Worm (Caenorhabditis elegans): ENCODE data around the gene C50H2.7.

Gene C50H2.7

ce11 chrV:9901119-9901518 lies 21.5 kb upstream of the C50H2.7 start:
- no peak for TF ChIP-seq pha-4 (tag; optimal IDR thresholded peaks at IDR 0.05)

ce11 chrV:9906115-9906514 lies 16.5 kb upstream of the C50H2.7 start, which contains the start of gene fipr-11:
Gene fipr-11 (minus strand): TSS chrV:9906215.
- TF ChIP-seq blmp-1 (tag; optimal IDR thresholded peaks at IDR 0.05) (no peak), bed-3 (GFP tag; optimal IDR thresholded peaks at IDR 0.05) (no peak), mls-2 (tag; optimal IDR thresholded peaks at IDR 0.05) (no peak), drap-1 (GFP tag; optimal IDR thresholded peaks at IDR 0.05) (no peak), nhr-28 (tag; optimal IDR thresholded peaks at IDR 0.05) (no peak)

- TF ChIP-seq ceh-83 (GFP tag; optimal IDR thresholded peaks at IDR 0.05) = no peak
- no peak for TF ChIP-seq snpc-4 (tag; optimal IDR thresholded peaks at IDR 0.05)
- TF ChIP-seq bed-3 (GFP tag; optimal IDR thresholded peaks at IDR 0.05) = no peak
- TF ChIP-seq ztf-11 (tag; optimal IDR thresholded peaks at IDR 0.05) = no peak
- no peak for TF ChIP-seq ces-1 (GFP tag; optimal IDR thresholded peaks at IDR 0.05)
- no peak for TF ChIP-seq lsy-2 (tag; optimal IDR thresholded peaks at IDR 0.05)
- no peak for TF ChIP-seq cnd-1 (tag; optimal IDR thresholded peaks at IDR 0.05)
- TF ChIP-seq M03D4.4 (tag; optimal IDR thresholded peaks at IDR 0.05) = no peak
- no peak for TF ChIP-seq ceh-43 (GFP tag; optimal IDR thresholded peaks at IDR 0.05)
- TF ChIP-seq nhr-237 (tag; optimal IDR thresholded peaks at IDR 0.05) = no peak
- TF ChIP-seq nhr-28 (tag; optimal IDR thresholded peaks at IDR 0.05) = no peak
- TF ChIP-seq nhr-12 (tag; optimal IDR thresholded peaks at IDR 0.05) = no peak
- TF ChIP-seq lin-32 (GFP tag; optimal IDR thresholded peaks at IDR 0.05) = no peak
- no peak for TF ChIP-seq ham-2 (GFP tag; optimal IDR thresholded peaks at IDR 0.05)
- TF ChIP-seq unc-120 (tag; optimal IDR thresholded peaks at IDR 0.05; ENCODE audit: poor library complexity, severe bottlenecking) = no peak
Measured at ce11 chrV:9907205-9907604, 15.4 kb upstream of the C50H2.7 start.

ce11 chrV:9909624-9910023 lies 13.0 kb upstream of the C50H2.7 start:
- TF ChIP-seq ces-1 (GFP tag; optimal IDR thresholded peaks at IDR 0.05) (no peak), cnd-1 (tag; optimal IDR thresholded peaks at IDR 0.05) (no peak), nhr-76 (tag; optimal IDR thresholded peaks at IDR 0.05) (no peak), ztf-11 (tag; optimal IDR thresholded peaks at IDR 0.05) (no peak), ceh-43 (GFP tag; optimal IDR thresholded peaks at IDR 0.05) (no peak), nhr-28 (tag; optimal IDR thresholded peaks at IDR 0.05) (no peak)

- TF ChIP-seq ces-1 (GFP tag; optimal IDR thresholded peaks at IDR 0.05) = peak; percentile 85
- TF ChIP-seq zip-8 (tag; optimal IDR thresholded peaks at IDR 0.05) = no peak
Measured at ce11 chrV:9911165-9911564, 11.4 kb upstream of the C50H2.7 start.

ce11 chrV:9913863-9914262 lies 8.7 kb upstream of the C50H2.7 start, which contains the start of gene fipr-10:
Gene fipr-10 (plus strand): TSS chrV:9914163.
- TF ChIP-seq hlh-1 (tag; optimal IDR thresholded peaks at IDR 0.05) = no peak
- TF ChIP-seq nhr-237 (tag; optimal IDR thresholded peaks at IDR 0.05) = no peak
- no peak for TF ChIP-seq unc-62 (GFP tag; optimal IDR thresholded peaks at IDR 0.05)
- TF ChIP-seq elt-3 (tag; optimal IDR thresholded peaks at IDR 0.05) = no peak
- TF ChIP-seq tbx-8 (GFP tag; optimal IDR thresholded peaks at IDR 0.05) = no peak
- TF ChIP-seq unc-120 (tag; optimal IDR thresholded peaks at IDR 0.05; ENCODE audit: poor library complexity, severe bottlenecking) = no peak
- TF ChIP-seq nhr-76 (tag; optimal IDR thresholded peaks at IDR 0.05) = no peak
- TF ChIP-seq ceh-83 (GFP tag; optimal IDR thresholded peaks at IDR 0.05) = no peak
- TF ChIP-seq M03D4.4 (tag; optimal IDR thresholded peaks at IDR 0.05) = no peak
- no peak for TF ChIP-seq cnd-1 (tag; optimal IDR thresholded peaks at IDR 0.05)
- no peak for TF ChIP-seq elt-1 (tag; optimal IDR thresholded peaks at IDR 0.05; ENCODE audit: borderline replicate concordance, insufficient read depth)
- TF ChIP-seq ceh-39 (tag; optimal IDR thresholded peaks at IDR 0.05) = no peak
- no peak for TF ChIP-seq lsy-2 (tag; optimal IDR thresholded peaks at IDR 0.05)
- no peak for TF ChIP-seq pha-4 (tag; optimal IDR thresholded peaks at IDR 0.05)

ce11 chrV:9915021-9915420 lies 7.6 kb upstream of the C50H2.7 start, which contains the start of gene mec-9:
Gene mec-9 (minus strand): TSS chrV:9915121.
- TF ChIP-seq lin-32 (GFP tag; optimal IDR thresholded peaks at IDR 0.05) = no peak
- no peak for TF ChIP-seq unc-39 (tag; optimal IDR thresholded peaks at IDR 0.05)
- no peak for TF ChIP-seq sem-2 (GFP tag; optimal IDR thresholded peaks at IDR 0.05)
- no peak for TF ChIP-seq ceh-39 (tag; optimal IDR thresholded peaks at IDR 0.05)
- TF ChIP-seq elt-3 (tag; optimal IDR thresholded peaks at IDR 0.05) = no peak
- no peak for TF ChIP-seq hlh-1 (tag; optimal IDR thresholded peaks at IDR 0.05)
- no peak for TF ChIP-seq ceh-43 (GFP tag; optimal IDR thresholded peaks at IDR 0.05)
- no peak for TF ChIP-seq nhr-12 (tag; optimal IDR thresholded peaks at IDR 0.05)

All from whole organism, mixed stage, embryonic.